Worm (Caenorhabditis elegans) whole organism, late embryonic: ENCODE results near the gene cest-16.

Source experiments
- C08G9.2 ChIP-seq: sonication (generic microtip); optimal IDR thresholded peaks from 2 replicates; lab custom pipeline; 2016; ENCODE audit warnings: mild to moderate bottlenecking, missing genetic modification characterization, moderate library complexity, missing compliant biosample characterization
- C38D4.7 ChIP-seq: fragments of 200-800 bp; sonication (Bioruptor generic); optimal IDR thresholded peaks from 2 replicates; lab custom pipeline; 2018; ENCODE audit warnings: mild to moderate bottlenecking, missing genetic modification characterization, moderate library complexity, missing compliant biosample characterization
- K09A11.1 ChIP-seq: sonication (generic microtip); optimal IDR thresholded peaks from 2 replicates; lab custom pipeline; 2017; ENCODE audit warnings: antibody characterized with exemption, mild to moderate bottlenecking, missing genetic modification characterization, missing compliant biosample characterization; ENCODE audit not compliant: insufficient read depth
- T23F11.4 ChIP-seq: fragments of 200-800 bp; sonication (Bioruptor generic); optimal IDR thresholded peaks from 2 replicates; lab custom pipeline; 2018; ENCODE audit warnings: mild to moderate bottlenecking, missing genetic modification characterization, missing compliant biosample characterization
- ahr-1 ChIP-seq: sonication (generic microtip); optimal IDR thresholded peaks from 2 replicates; lab custom pipeline; 2016; ENCODE audit warnings: missing genetic modification characterization, missing compliant biosample characterization
- ceh-18 ChIP-seq: sonication (generic microtip); optimal IDR thresholded peaks from 2 replicates; lab custom pipeline; 2016; ENCODE audit warnings: missing genetic modification characterization, missing compliant biosample characterization
- ceh-19 ChIP-seq: fragments of 200-800 bp; sonication (Bioruptor generic); optimal IDR thresholded peaks from 2 replicates; lab custom pipeline; 2018; ENCODE audit warnings: mild to moderate bottlenecking, missing genetic modification characterization, missing compliant biosample characterization
- ceh-22 ChIP-seq: sonication (generic microtip); optimal IDR thresholded peaks from 2 replicates; lab custom pipeline; 2017; ENCODE audit warnings: missing biosample characterization, missing genetic modification characterization
- ceh-24 ChIP-seq: sonication (generic microtip); optimal IDR thresholded peaks from 2 replicates; lab custom pipeline; 2016; ENCODE audit warnings: mild to moderate bottlenecking, missing genetic modification characterization, missing compliant biosample characterization
- ceh-30 ChIP-seq: fragments of 150-350 bp; optimal IDR thresholded peaks from 2 replicates; lab custom pipeline; 2014; ENCODE audit warnings: missing biosample characterization, missing genetic modification characterization
- ceh-34 ChIP-seq: sonication (generic microtip); optimal IDR thresholded peaks from 2 replicates; lab custom pipeline; 2016; ENCODE audit warnings: mild to moderate bottlenecking, missing genetic modification characterization, missing compliant biosample characterization
- ceh-45 ChIP-seq: fragments of 200-800 bp; sonication (Bioruptor generic); IDR thresholded peaks from 2 replicates; pipeline ENCODE4 v1.3.6; 2022; ENCODE audit warnings: missing genetic modification reagents, missing genetic modification characterization, missing compliant biosample characterization
- ceh-48 ChIP-seq: sonication (generic microtip); optimal IDR thresholded peaks from 2 replicates; lab custom pipeline; 2016; ENCODE audit warnings: missing genetic modification characterization, inconsistent platforms, missing compliant biosample characterization
- ceh-6 ChIP-seq: fragments of 200-800 bp; sonication (Bioruptor generic); optimal IDR thresholded peaks from 2 replicates; lab custom pipeline; 2018; ENCODE audit warnings: mild to moderate bottlenecking, missing genetic modification characterization, missing compliant biosample characterization
- ceh-9 ChIP-seq: sonication (generic microtip); optimal IDR thresholded peaks from 2 replicates; lab custom pipeline; 2016; ENCODE audit warnings: mild to moderate bottlenecking, missing genetic modification characterization, inconsistent platforms, missing compliant biosample characterization
- che-1 ChIP-seq: sonication (generic microtip); optimal IDR thresholded peaks from 2 replicates; lab custom pipeline; 2016; ENCODE audit warnings: mild to moderate bottlenecking, missing genetic modification characterization, missing compliant biosample characterization
- dmd-4 ChIP-seq: sonication (generic microtip); optimal IDR thresholded peaks from 2 replicates; lab custom pipeline; 2016; ENCODE audit warnings: borderline replicate concordance, missing genetic modification characterization, missing compliant biosample characterization
- dve-1 ChIP-seq: sonication (generic microtip); optimal IDR thresholded peaks from 2 replicates; lab custom pipeline; 2017; ENCODE audit warnings: antibody characterized with exemption, mild to moderate bottlenecking, missing genetic modification characterization, missing compliant biosample characterization
- elt-2 ChIP-seq: sonication (generic microtip); optimal IDR thresholded peaks from 2 replicates; lab custom pipeline; 2016; ENCODE audit warnings: missing genetic modification reagents, missing genetic modification characterization, missing compliant biosample characterization
- elt-4 ChIP-seq: sonication (generic microtip); optimal IDR thresholded peaks from 2 replicates; lab custom pipeline; 2016; ENCODE audit warnings: missing genetic modification characterization, missing compliant biosample characterization
- ets-4 ChIP-seq: sonication (generic microtip); optimal IDR thresholded peaks from 2 replicates; lab custom pipeline; 2016; ENCODE audit warnings: missing genetic modification characterization, missing compliant biosample characterization
- eyg-1 ChIP-seq: sonication (generic microtip); optimal IDR thresholded peaks from 2 replicates; lab custom pipeline; 2016; ENCODE audit warnings: missing genotype, missing genetic modification characterization, missing compliant biosample characterization
- fkh-10 ChIP-seq: fragments of 150-350 bp; optimal IDR thresholded peaks from 2 replicates; lab custom pipeline; 2014; ENCODE audit warnings: missing biosample characterization, missing genetic modification reagents, missing genetic modification characterization
- fkh-6 ChIP-seq: sonication (generic microtip); optimal IDR thresholded peaks from 2 replicates; lab custom pipeline; 2016; ENCODE audit warnings: missing genetic modification characterization, missing compliant biosample characterization
- gmeb-2 ChIP-seq: sonication (generic microtip); optimal IDR thresholded peaks from 2 replicates; lab custom pipeline; 2016; ENCODE audit warnings: missing genetic modification characterization, inconsistent platforms, missing compliant biosample characterization
- hlh-13 ChIP-seq: fragments of 200-800 bp; sonication (Bioruptor generic); optimal IDR thresholded peaks from 2 replicates; lab custom pipeline; 2018; ENCODE audit warnings: mild to moderate bottlenecking, missing genetic modification characterization, missing compliant biosample characterization
- hlh-30 ChIP-seq: sonication (generic microtip); optimal IDR thresholded peaks from 2 replicates; lab custom pipeline; 2017; ENCODE audit warnings: antibody characterized with exemption, missing genetic modification characterization, missing compliant biosample characterization; ENCODE audit not compliant: insufficient read depth
- hlh-6 ChIP-seq: sonication (generic microtip); optimal IDR thresholded peaks from 2 replicates; lab custom pipeline; 2016; ENCODE audit warnings: missing genotype, missing genetic modification characterization, missing compliant biosample characterization
- hlh-8 ChIP-seq: sonication (generic microtip); optimal IDR thresholded peaks from 2 replicates; lab custom pipeline; 2016; ENCODE audit warnings: missing genotype, missing genetic modification characterization, missing compliant biosample characterization
- nhr-11 ChIP-seq: fragments of 150-350 bp; optimal IDR thresholded peaks from 2 replicates; lab custom pipeline; 2014; ENCODE audit warnings: missing biosample characterization, missing genetic modification characterization
- npax-4 ChIP-seq: sonication (generic microtip); optimal IDR thresholded peaks from 2 replicates; lab custom pipeline; 2016; ENCODE audit warnings: missing genetic modification characterization, missing compliant biosample characterization
- odd-2 ChIP-seq: sonication (generic microtip); optimal IDR thresholded peaks from 2 replicates; lab custom pipeline; 2017; ENCODE audit warnings: antibody characterized with exemption, mild to moderate bottlenecking, missing genetic modification characterization, missing compliant biosample characterization
- pax-1 ChIP-seq: fragments of 150-350 bp; optimal IDR thresholded peaks from 2 replicates; lab custom pipeline; 2014; ENCODE audit warnings: missing biosample characterization, missing genetic modification characterization
- pha-2 ChIP-seq: sonication (generic microtip); optimal IDR thresholded peaks from 2 replicates; lab custom pipeline; 2017; ENCODE audit warnings: mild to moderate bottlenecking, missing genetic modification characterization, missing compliant biosample characterization
- pha-4 ChIP-seq: fragments of 150-350 bp; optimal IDR thresholded peaks from 2 replicates; lab custom pipeline; 2018; ENCODE audit warnings: missing biosample characterization, missing genetic modification reagents, missing genetic modification characterization
- pqm-1 ChIP-seq: sonication (generic microtip); optimal IDR thresholded peaks from 2 replicates; lab custom pipeline; 2016; ENCODE audit warnings: missing genetic modification characterization, missing compliant biosample characterization
- sdc-2 ChIP-seq: sonication (generic microtip); optimal IDR thresholded peaks from 2 replicates; lab custom pipeline; 2016; ENCODE audit warnings: missing genotype, missing genetic modification characterization, missing compliant biosample characterization
- sox-2 ChIP-seq: fragments of 200-800 bp; sonication (Bioruptor generic); IDR thresholded peaks from 2 replicates; pipeline ENCODE4 v1.3.6; 2022; ENCODE audit warnings: missing genetic modification reagents, missing genetic modification characterization, missing compliant biosample characterization
- sox-4 ChIP-seq: sonication (generic microtip); optimal IDR thresholded peaks from 2 replicates; lab custom pipeline; 2017; ENCODE audit warnings: mild to moderate bottlenecking, missing genetic modification characterization, inconsistent platforms, missing compliant biosample characterization
- tbx-2 ChIP-seq: sonication (generic microtip); optimal IDR thresholded peaks from 2 replicates; lab custom pipeline; 2016; ENCODE audit warnings: missing genetic modification characterization, missing compliant biosample characterization
- unc-3 ChIP-seq, 2 experiments: fragments of 200-800 bp in 1 of 2; sonication (Bioruptor generic) in 1 of 2; sonication (generic microtip) in 1 of 2; conservative IDR thresholded peaks in 1 of 2; optimal IDR thresholded peaks in 1 of 2; 2 replicates each; pipeline versions ENCODE4 v1.3.6 to Lab custom; 2016 to 2022; ENCODE audit warnings: missing compliant biosample characterization in 2 of 2, missing genetic modification characterization in 2 of 2, missing genetic modification reagents in 1 of 2
- unc-42 ChIP-seq: sonication (generic microtip); optimal IDR thresholded peaks from 2 replicates; lab custom pipeline; 2016; ENCODE audit warnings: missing genotype, missing genetic modification characterization, missing compliant biosample characterization
- unc-55 ChIP-seq: sonication (generic microtip); optimal IDR thresholded peaks from 2 replicates; lab custom pipeline; 2017; ENCODE audit warnings: missing biosample characterization, missing genetic modification reagents, missing genetic modification characterization
- unc-86 ChIP-seq: sonication (generic microtip); optimal IDR thresholded peaks from 2 replicates; lab custom pipeline; 2016; ENCODE audit warnings: missing genetic modification characterization, missing compliant biosample characterization
- zip-5 ChIP-seq: sonication (generic microtip); optimal IDR thresholded peaks from 2 replicates; lab custom pipeline; 2016; ENCODE audit warnings: missing genetic modification characterization, missing compliant biosample characterization

cest-16 gene

DNA sequence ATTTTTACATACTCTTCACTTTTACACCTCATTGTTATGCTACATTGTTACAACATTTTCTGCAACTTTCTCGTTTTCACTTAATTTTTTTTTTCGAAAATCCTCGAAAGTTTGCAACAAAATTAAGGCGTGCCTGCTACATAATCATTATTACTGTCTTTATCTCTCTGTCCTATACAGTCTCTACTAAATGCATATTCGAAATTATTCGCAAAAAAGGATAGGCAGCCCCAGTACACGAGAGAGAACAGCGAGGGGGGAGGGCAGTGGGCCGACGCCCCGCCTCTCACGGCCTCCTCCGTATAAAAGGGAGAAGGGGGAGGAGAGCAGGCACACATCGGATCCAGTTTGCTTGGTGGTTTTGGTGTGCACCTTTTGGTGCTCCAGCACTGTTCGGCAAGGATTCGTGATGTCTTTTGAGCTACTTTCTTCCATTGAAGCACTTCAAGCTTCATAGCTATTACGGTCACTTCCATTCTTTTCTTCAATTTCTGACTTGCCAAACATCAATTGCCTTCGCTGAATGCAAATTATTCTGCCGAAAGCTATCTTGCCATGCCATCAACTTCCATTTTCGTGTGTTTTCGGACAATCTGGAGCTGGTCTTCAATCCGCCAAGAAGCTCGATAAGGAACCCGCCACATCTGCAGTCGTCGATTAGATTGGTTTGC is 47.7 kb upstream of the cest-16 start (continued):
- TF ChIP-seq dve-1 (tag; lab: Kevin White, UChicago) (peak; percentile 16), ceh-9 (tag; lab: Kevin White, UChicago) (no peak), C38D4.7 (GFP tag; lab: Kevin White, UChicago) (no peak), unc-86 (tag; lab: Kevin White, UChicago) (no peak), ceh-19 (GFP tag; lab: Kevin White, UChicago) (no peak), ceh-34 (tag; lab: Kevin White, UChicago) (peak; percentile 9), fkh-10 (GFP tag; lab: Kevin White, UChicago) (no peak), ets-4 (tag; lab: Kevin White, UChicago) (no peak), sox-4 (tag; lab: Kevin White, UChicago) (no peak), ceh-6 (no peak), sdc-2 (tag; lab: Kevin White, UChicago) (no peak), eyg-1 (tag; lab: Kevin White, UChicago) (no peak), pha-4 (tag; lab: Kevin White, UChicago) (no peak), hlh-6 (tag; lab: Kevin White, UChicago) (no peak), hlh-13 (GFP tag; lab: Kevin White, UChicago) (peak; percentile 15), ceh-48 (no peak), pha-2 (tag; lab: Kevin White, UChicago) (no peak), gmeb-2 (tag; lab: Kevin White, UChicago) (peak; percentile 37), npax-4 (tag; lab: Kevin White, UChicago) (no peak), tbx-2 (tag; lab: Kevin White, UChicago) (no peak), unc-55 (GFP tag; lab: Kevin White, UChicago) (no peak), unc-42 (tag; lab: Kevin White, UChicago) (peak; percentile 33), zip-5 (no peak), C08G9.2 (no peak), ceh-45 (no peak), ceh-30 (tag; lab: Kevin White, UChicago) (no peak), ahr-1 (tag; lab: Kevin White, UChicago) (no peak), ceh-22 (no peak), odd-2 (tag; lab: Kevin White, UChicago) (no peak), dmd-4 (tag; lab: Kevin White, UChicago) (no peak), pqm-1 (tag; lab: Kevin White, UChicago) (no peak), sox-2 (GFP tag; lab: Robert Waterston, UW) (no peak), unc-3 (GFP tag; conservative IDR thresholded peaks at IDR 0.05; lab: Robert Waterston, UW) (no peak), unc-3 (tag; optimal IDR thresholded peaks at IDR 0.05; lab: Kevin White, UChicago) (no peak), elt-2 (tag; lab: Kevin White, UChicago) (no peak)

DNA sequence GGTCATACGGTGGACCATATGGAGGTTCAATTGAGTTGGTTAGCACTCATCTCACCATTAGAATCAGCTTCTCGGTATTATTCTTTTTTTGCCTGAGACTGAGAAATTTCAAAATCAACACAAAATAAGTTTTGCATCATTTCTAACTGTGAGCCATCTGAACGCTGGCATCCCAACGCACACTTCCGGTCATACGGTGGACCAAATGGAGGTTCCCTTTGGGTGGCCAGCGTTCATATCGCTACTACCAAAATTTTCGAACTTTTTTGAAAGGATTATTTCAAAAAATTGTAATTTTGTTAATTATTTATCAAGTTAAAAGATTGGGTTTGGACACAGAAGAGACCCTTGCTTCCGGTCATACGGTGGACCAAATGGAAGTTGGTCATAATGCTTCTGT is 47.0 kb upstream of the cest-16 start:
- TF ChIP-seq sox-4 (tag; lab: Kevin White, UChicago) (no peak), hlh-8 (tag; lab: Kevin White, UChicago) (no peak), K09A11.1 (tag; lab: Kevin White, UChicago) (no peak), pax-1 (tag; lab: Kevin White, UChicago) (no peak), nhr-11 (tag; lab: Kevin White, UChicago) (no peak), unc-3 (GFP tag; conservative IDR thresholded peaks at IDR 0.05; lab: Robert Waterston, UW) (no peak), unc-3 (tag; optimal IDR thresholded peaks at IDR 0.05; lab: Kevin White, UChicago) (no peak), dve-1 (tag; lab: Kevin White, UChicago) (no peak), ceh-9 (tag; lab: Kevin White, UChicago) (no peak), ceh-22 (no peak), tbx-2 (tag; lab: Kevin White, UChicago) (no peak), elt-4 (tag; lab: Kevin White, UChicago) (no peak), T23F11.4 (GFP tag; lab: Kevin White, UChicago) (no peak), fkh-6 (no peak), ceh-24 (tag; lab: Kevin White, UChicago) (no peak), ceh-18 (tag; lab: Kevin White, UChicago) (no peak), ceh-45 (no peak), hlh-30 (tag; lab: Kevin White, UChicago) (no peak), che-1 (tag; lab: Kevin White, UChicago) (no peak), ceh-6 (no peak)
- TF ChIP-seq, all 69 proteins: peak for 0
